Worm (Caenorhabditis elegans): ENCODE results near the gene glrx-5.
A peak's percentile ranks its signal among the peaks of the same experiment; 100 is the strongest.

The glrx-5 gene

ce11 chrIII:12373807-12374266 lies at the start of gene glrx-5:
Gene glrx-5, minus strand, starts transcription at chrIII:12373857.
- TF ChIP-seq nfya-1 (tag; optimal IDR thresholded peaks at IDR 0.05; ENCODE audit: insufficient read depth): no peak
- TF ChIP-seq hmg-11 (tag; optimal IDR thresholded peaks at IDR 0.05): no peak
- no peak for TF ChIP-seq ZK546.5 (tag; optimal IDR thresholded peaks at IDR 0.05)
- TF ChIP-seq nhr-43 (tag; optimal IDR thresholded peaks at IDR 0.05; ENCODE audit: poor library complexity, severe bottlenecking): no peak
- no peak for TF ChIP-seq ceh-82 (tag; optimal IDR thresholded peaks at IDR 0.05)
- no peak for TF ChIP-seq elt-3 (tag; optimal IDR thresholded peaks at IDR 0.05)
- TF ChIP-seq pha-4 (tag; optimal IDR thresholded peaks at IDR 0.05): no peak
- no peak for TF ChIP-seq lin-15B (tag; optimal IDR thresholded peaks at IDR 0.05)
- TF ChIP-seq nhr-76 (tag; optimal IDR thresholded peaks at IDR 0.05): no peak
- no peak for TF ChIP-seq tbx-2 (tag; optimal IDR thresholded peaks at IDR 0.05)
- TF ChIP-seq ama-1 (optimal IDR thresholded peaks at IDR 0.05): no peak
- TF ChIP-seq ceh-16 (tag; optimal IDR thresholded peaks at IDR 0.05): no peak
- no peak for TF ChIP-seq pqm-1 (tag; optimal IDR thresholded peaks at IDR 0.05)

DNA sequence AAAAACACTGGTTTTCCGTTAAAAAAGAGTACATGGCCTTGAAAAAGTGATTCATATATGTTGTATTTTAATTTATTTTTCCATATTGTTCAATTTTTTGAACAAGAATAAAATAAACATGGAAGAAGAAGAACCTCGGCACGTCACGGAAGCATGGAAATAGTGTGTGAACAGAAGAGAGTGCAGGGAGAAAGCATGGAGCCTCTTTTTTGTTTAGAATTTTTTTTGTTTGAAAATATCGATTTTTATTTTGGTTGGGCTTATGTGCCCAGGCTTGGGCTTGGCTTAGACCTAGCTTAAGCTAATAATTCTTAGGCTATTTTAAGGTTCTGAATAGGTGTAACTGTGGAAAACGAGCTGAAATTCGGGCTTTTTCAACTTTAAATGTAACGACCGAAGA lies 48.1 kb upstream of the glrx-5 start, which contains the start of gene tat-1:
TSS of gene tat-1 (minus strand) at position 11 of the 400 bp plus-strand sequence.
- peak; percentile 58 for TF ChIP-seq hmg-11 (tag; optimal IDR thresholded peaks at IDR 0.05)
- peak; percentile 53 for TF ChIP-seq ceh-28 (tag; optimal IDR thresholded peaks at IDR 0.05)
- no peak for TF ChIP-seq ZK546.5 (tag; optimal IDR thresholded peaks at IDR 0.05)

- TF ChIP-seq nfya-1 (tag; optimal IDR thresholded peaks at IDR 0.05; ENCODE audit: insufficient read depth) (peak; percentile 93), daf-12 (tag; optimal IDR thresholded peaks at IDR 0.05) (no peak), nhr-11 (tag; optimal IDR thresholded peaks at IDR 0.05) (no peak), R02D3.7 (tag; optimal IDR thresholded peaks at IDR 0.05) (no peak)
These were observed 46.6 kb upstream of the glrx-5 start for ce11 chrIII:12420256-12420655.

ce11 chrIII:12414533-12414932 lies 40.9 kb upstream of the glrx-5 start:
- TF ChIP-seq elt-2 (tag; optimal IDR thresholded peaks at IDR 0.05): no peak
- no peak for TF ChIP-seq elt-1 (tag; optimal IDR thresholded peaks at IDR 0.05)
- peak; percentile 91 for TF ChIP-seq nfya-1 (tag; optimal IDR thresholded peaks at IDR 0.05; ENCODE audit: insufficient read depth)
- no peak for TF ChIP-seq sea-2 (GFP tag; optimal IDR thresholded peaks at IDR 0.05)

DNA sequence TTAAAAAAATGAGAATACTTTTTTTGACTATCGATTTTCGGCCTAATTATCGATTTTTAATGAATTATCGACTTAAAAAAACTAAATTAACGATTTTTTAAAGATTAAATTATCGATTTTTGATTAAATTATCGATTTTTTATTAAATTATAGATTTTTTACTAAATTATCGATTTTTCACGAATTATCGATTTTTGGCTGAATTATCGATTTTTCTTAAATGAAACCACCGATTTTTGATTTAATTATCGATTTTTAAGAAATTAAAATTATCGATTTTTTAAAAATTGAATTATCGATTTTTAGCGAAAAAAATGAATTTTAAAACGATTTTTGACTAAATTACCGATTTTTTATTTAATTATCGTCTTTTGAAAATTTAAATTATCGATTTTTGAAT lies 38.0 kb upstream of the glrx-5 start:
- TF ChIP-seq unc-62 (GFP tag; optimal IDR thresholded peaks at IDR 0.05): no peak
- peak; percentile 98 for TF ChIP-seq ceh-28 (tag; optimal IDR thresholded peaks at IDR 0.05)

- TF ChIP-seq ZK546.5 (tag; optimal IDR thresholded peaks at IDR 0.05): no peak
- TF ChIP-seq ceh-28 (tag; optimal IDR thresholded peaks at IDR 0.05): peak; percentile 97
These were observed 37.4 kb upstream of the glrx-5 start for ce11 chrIII:12411059-12411458.

DNA sequence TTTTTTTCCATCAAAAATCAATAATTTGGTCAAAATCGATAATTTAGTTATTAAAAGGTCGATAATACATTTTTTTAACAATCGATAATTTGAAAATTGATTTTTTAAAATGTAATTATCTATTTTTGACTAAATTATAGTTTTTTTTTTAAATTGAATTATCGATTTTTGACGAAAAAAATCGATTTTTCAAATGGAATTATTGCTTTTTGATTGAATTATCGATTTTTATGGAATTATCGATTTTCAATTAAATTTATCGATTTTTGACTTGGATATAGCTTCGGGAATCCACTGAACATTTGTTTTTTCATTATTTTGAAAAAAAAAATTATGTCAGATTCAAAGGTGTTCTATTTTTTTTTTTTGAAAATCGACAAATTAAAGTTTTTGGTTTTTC lies 36.6 kb upstream of the glrx-5 start:
- TF ChIP-seq R02D3.7 (tag; optimal IDR thresholded peaks at IDR 0.05): no peak
- TF ChIP-seq ceh-28 (tag; optimal IDR thresholded peaks at IDR 0.05): peak; percentile 93

ce11 chrIII:12399709-12400108 lies 26.1 kb upstream of the glrx-5 start:
- TF ChIP-seq lsy-12 (tag; optimal IDR thresholded peaks at IDR 0.05) (peak; percentile 27), nfya-1 (tag; optimal IDR thresholded peaks at IDR 0.05; ENCODE audit: insufficient read depth) (peak; percentile 21), nhr-12 (tag; optimal IDR thresholded peaks at IDR 0.05) (no peak), mml-1 (tag; optimal IDR thresholded peaks at IDR 0.05) (no peak), zag-1 (tag; optimal IDR thresholded peaks at IDR 0.05) (no peak), nhr-43 (tag; optimal IDR thresholded peaks at IDR 0.05; ENCODE audit: poor library complexity, severe bottlenecking) (peak; percentile 37), lin-15B (tag; optimal IDR thresholded peaks at IDR 0.05) (peak; percentile 26), elt-2 (tag; optimal IDR thresholded peaks at IDR 0.05) (no peak)

DNA sequence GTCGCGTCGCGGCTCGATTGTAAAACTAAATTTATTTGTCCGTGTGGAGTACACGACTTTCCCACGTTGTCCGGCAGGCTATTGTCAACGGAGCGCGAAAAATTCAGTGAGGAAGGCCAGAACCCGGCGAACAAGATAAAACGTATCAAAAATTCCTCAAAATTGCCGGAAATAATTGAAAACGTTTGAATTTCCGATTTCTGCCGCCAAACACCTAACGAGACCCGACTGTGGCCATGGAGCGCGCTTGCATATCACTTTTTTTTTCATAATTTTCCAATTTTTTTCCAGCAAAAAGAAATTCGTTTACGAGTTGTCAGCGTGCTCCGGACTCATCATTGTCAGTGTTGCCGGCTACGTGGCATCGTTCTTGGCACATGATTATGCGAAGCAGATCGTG lies 24.8 kb upstream of the glrx-5 start:
- TF ChIP-seq nhr-237 (tag; optimal IDR thresholded peaks at IDR 0.05): no peak
- TF ChIP-seq unc-62 (GFP tag; optimal IDR thresholded peaks at IDR 0.05): no peak
- no peak for TF ChIP-seq jun-1 (tag; optimal IDR thresholded peaks at IDR 0.05)
- no peak for TF ChIP-seq nhr-25 (tag; optimal IDR thresholded peaks at IDR 0.05)

Data from whole organism, L3 larva.